Fruit fly (Drosophila melanogaster): ENCODE measurements around the gene CG34136.
A peak's percentile ranks its signal among the peaks of the same experiment; 100 is the strongest.

The CG34136 gene

dm6 chr2L:21096448-21096994 is at the start of gene CG34136:
TSS of gene CG34136 (plus strand) at chr2L:21096922.
- TF ChIP-seq dmrt93B (GFP tag; optimal IDR thresholded peaks at IDR 0.05): no peak
- TF ChIP-seq woc (GFP tag; optimal IDR thresholded peaks at IDR 0.05): no peak
- TF ChIP-seq Mio (GFP tag; optimal IDR thresholded peaks at IDR 0.05): no peak
- no peak for TF ChIP-seq Myc (optimal IDR thresholded peaks at IDR 0.05)
- no peak for TF ChIP-seq lola (GFP tag; optimal IDR thresholded peaks at IDR 0.05)
- TF ChIP-seq psq (GFP tag; optimal IDR thresholded peaks at IDR 0.05): no peak
- TF ChIP-seq fru (GFP tag; optimal IDR thresholded peaks at IDR 0.05): peak; percentile 74
- no peak for TF ChIP-seq pan (optimal IDR thresholded peaks at IDR 0.05)
- TF ChIP-seq Rel (GFP tag; optimal IDR thresholded peaks at IDR 0.05): peak; percentile 15
- TF ChIP-seq Rel (tag; optimal IDR thresholded peaks at IDR 0.05): no peak
- TF ChIP-seq HLH106 (tag; optimal IDR thresholded peaks at IDR 0.05): no peak
- no peak for TF ChIP-seq Vsx2 (GFP tag; optimal IDR thresholded peaks at IDR 0.05; ENCODE audit: partially characterized antibody)
- TF ChIP-seq foxo (GFP tag; optimal IDR thresholded peaks at IDR 0.05): peak in 1 of 2 experiments; percentile 14
- TF ChIP-seq Hnf4 (GFP tag; optimal IDR thresholded peaks at IDR 0.05): no peak
- no peak for TF ChIP-seq Hr83 (GFP tag; optimal IDR thresholded peaks at IDR 0.05; ENCODE audit: poor library complexity, severe bottlenecking)
- TF ChIP-seq Abd-B (GFP tag; optimal IDR thresholded peaks at IDR 0.05): no peak
- TF ChIP-seq GATAd (GFP tag; optimal IDR thresholded peaks at IDR 0.05): no peak
- TF ChIP-seq CG32264 (GFP tag; optimal IDR thresholded peaks at IDR 0.05): no peak
- peak; percentile 68 for TF ChIP-seq CrebA (GFP tag; optimal IDR thresholded peaks at IDR 0.05; ENCODE audit: borderline replicate concordance)
- no peak for TF ChIP-seq OdsH (GFP tag; optimal IDR thresholded peaks at IDR 0.05)
- no peak for TF ChIP-seq Hr78 (GFP tag; optimal IDR thresholded peaks at IDR 0.05)
- TF ChIP-seq br (GFP tag; optimal IDR thresholded peaks at IDR 0.05): no peak
- TF ChIP-seq dsf (GFP tag; optimal IDR thresholded peaks at IDR 0.05; ENCODE audit: borderline replicate concordance): no peak
- TF ChIP-seq tai (GFP tag; optimal IDR thresholded peaks at IDR 0.05): peak; percentile 36
- no peak for TF ChIP-seq Jra (GFP tag; optimal IDR thresholded peaks at IDR 0.05)
- TF ChIP-seq dl (GFP tag; optimal IDR thresholded peaks at IDR 0.05; ENCODE audit: insufficient read depth in 1 of 2, partially characterized antibody in 2 of 2): peak in 1 of 2 experiments; percentile 52
- no peak for TF ChIP-seq CG9705 (GFP tag; optimal IDR thresholded peaks at IDR 0.05)
- no peak for TF ChIP-seq sage (GFP tag; optimal IDR thresholded peaks at IDR 0.05)
- no peak for TF ChIP-seq N (GFP tag; optimal IDR thresholded peaks at IDR 0.05)
- no peak for TF ChIP-seq sv (GFP tag; optimal IDR thresholded peaks at IDR 0.05)
- no peak for TF ChIP-seq brk (GFP tag; optimal IDR thresholded peaks at IDR 0.05)
- no peak for TF ChIP-seq ey (GFP tag; optimal IDR thresholded peaks at IDR 0.05)
- TF ChIP-seq Dfd (GFP tag; optimal IDR thresholded peaks at IDR 0.05): no peak
- TF ChIP-seq rgr (GFP tag; optimal IDR thresholded peaks at IDR 0.05): no peak
- peak; percentile 18 for TF ChIP-seq Dif (GFP tag; optimal IDR thresholded peaks at IDR 0.05; ENCODE audit: partially characterized antibody)
- no peak for TF ChIP-seq Sp1 (GFP tag; optimal IDR thresholded peaks at IDR 0.05)
- TF ChIP-seq h (GFP tag; optimal IDR thresholded peaks at IDR 0.05): peak; percentile 22
- no peak for TF ChIP-seq jim (GFP tag; optimal IDR thresholded peaks at IDR 0.05)
- no peak for TF ChIP-seq usp (GFP tag; optimal IDR thresholded peaks at IDR 0.05)

- TF ChIP-seq Hr83 (GFP tag; optimal IDR thresholded peaks at IDR 0.05; ENCODE audit: poor library complexity, severe bottlenecking) (peak; percentile 36), Rel (GFP tag; optimal IDR thresholded peaks at IDR 0.05) (no peak), Rel (tag; optimal IDR thresholded peaks at IDR 0.05) (peak; percentile 31), CG9705 (GFP tag; optimal IDR thresholded peaks at IDR 0.05) (no peak), HLH106 (tag; optimal IDR thresholded peaks at IDR 0.05) (peak; percentile 2), br (GFP tag; optimal IDR thresholded peaks at IDR 0.05) (no peak), rgr (GFP tag; optimal IDR thresholded peaks at IDR 0.05) (peak; percentile 31), psq (GFP tag; optimal IDR thresholded peaks at IDR 0.05) (peak; percentile 21), foxo (GFP tag; optimal IDR thresholded peaks at IDR 0.05) (peak in 1 of 2 experiments; percentile 4), dl (GFP tag; optimal IDR thresholded peaks at IDR 0.05; ENCODE audit: insufficient read depth in 1 of 2, partially characterized antibody in 2 of 2) (peak in 1 of 2 experiments; percentile 39), Sp1 (GFP tag; optimal IDR thresholded peaks at IDR 0.05) (peak; percentile 8), Jra (GFP tag; optimal IDR thresholded peaks at IDR 0.05) (no peak), GATAd (GFP tag; optimal IDR thresholded peaks at IDR 0.05) (no peak)
These were observed 44.6 kb upstream of the CG34136 start, which contains the start of gene CG42238 for dm6 chr2L:21051873-21052736. TSS of gene CG42238 (minus strand) at chr2L:21052164.
